Fruit fly (Drosophila melanogaster) whole organism, larva: Measurements from ENCODE around the gene pes.

ENCODE experiments used
- noc ChIP-seq: fragments of 200-800 bp; sonication (Bioruptor generic); optimal IDR thresholded peaks from 3 replicates; lab custom pipeline; 2019; ENCODE audit warnings: missing biosample characterization, mild to moderate bottlenecking, missing genetic modification characterization, moderate library complexity

Gene pes

dm6 chr2L:7941954-7942353, 52.0 kb downstream of the pes start:
- no peak for TF ChIP-seq noc

dm6 chr2L:7940459-7941343, 53.3 kb downstream of the pes start:
- TF ChIP-seq noc: no peak

dm6 chr2L:7938488-7938887, 55.5 kb downstream of the pes start:
- TF ChIP-seq noc: no peak
